Worm (Caenorhabditis elegans) whole organism, L3 larva: Measurements from ENCODE around the gene C34F6.7.

Experiments used
- daf-12 ChIP-seq: fragments of 150-350 bp; optimal IDR thresholded peaks from 2 replicates; lab custom pipeline; 2014; ENCODE audit warnings: missing biosample characterization, missing genetic modification reagents, missing genetic modification characterization
- egl-27 ChIP-seq: sonication (generic microtip); optimal IDR thresholded peaks from 4 replicates; lab custom pipeline; 2017; ENCODE audit warnings: missing biosample characterization, missing genetic modification reagents, missing genetic modification characterization
- nhr-11 ChIP-seq: fragments of 150-350 bp; optimal IDR thresholded peaks from 2 replicates; lab custom pipeline; 2014; ENCODE audit warnings: missing biosample characterization, missing genetic modification characterization
- nhr-12 ChIP-seq: fragments of 150-350 bp; optimal IDR thresholded peaks from 2 replicates; lab custom pipeline; 2014; ENCODE audit warnings: missing biosample characterization, missing genetic modification characterization
- nhr-23 ChIP-seq: fragments of 150-350 bp; optimal IDR thresholded peaks from 2 replicates; lab custom pipeline; 2014; ENCODE audit warnings: missing biosample characterization, missing genetic modification reagents, missing genetic modification characterization
- nhr-25 ChIP-seq: sonication (generic microtip); optimal IDR thresholded peaks from 2 replicates; lab custom pipeline; 2017; ENCODE audit warnings: missing biosample characterization, missing genetic modification characterization
- nhr-76 ChIP-seq: fragments of 150-350 bp; sonication (generic microtip); optimal IDR thresholded peaks from 5 replicates; lab custom pipeline; 2014; ENCODE audit warnings: missing biosample characterization, missing genetic modification characterization
- nhr-77 ChIP-seq: fragments of 150-350 bp; optimal IDR thresholded peaks from 2 replicates; lab custom pipeline; 2014; ENCODE audit warnings: missing biosample characterization, missing genetic modification characterization
- pqm-1 ChIP-seq: fragments of 150-350 bp; optimal IDR thresholded peaks from 2 replicates; lab custom pipeline; 2017; ENCODE audit warnings: missing biosample characterization, missing genetic modification characterization, inconsistent platforms
- tbx-2 ChIP-seq: sonication (generic microtip); optimal IDR thresholded peaks from 2 replicates; lab custom pipeline; 2016; ENCODE audit warnings: mild to moderate bottlenecking, missing genetic modification characterization, missing compliant biosample characterization
- unc-62 ChIP-seq: fragments of 150-350 bp; sonication (generic microtip); optimal IDR thresholded peaks from 4 replicates; lab custom pipeline; 2014; ENCODE audit warnings: missing biosample characterization, missing genetic modification reagents, missing genetic modification characterization
- zag-1 ChIP-seq: fragments of 150-350 bp; optimal IDR thresholded peaks from 2 replicates; lab custom pipeline; 2014; ENCODE audit warnings: missing biosample characterization, missing genetic modification characterization
- ztf-11 ChIP-seq: fragments of 150-350 bp; optimal IDR thresholded peaks from 2 replicates; lab custom pipeline; 2014; ENCODE audit warnings: missing biosample characterization, missing genetic modification characterization

DNA sequence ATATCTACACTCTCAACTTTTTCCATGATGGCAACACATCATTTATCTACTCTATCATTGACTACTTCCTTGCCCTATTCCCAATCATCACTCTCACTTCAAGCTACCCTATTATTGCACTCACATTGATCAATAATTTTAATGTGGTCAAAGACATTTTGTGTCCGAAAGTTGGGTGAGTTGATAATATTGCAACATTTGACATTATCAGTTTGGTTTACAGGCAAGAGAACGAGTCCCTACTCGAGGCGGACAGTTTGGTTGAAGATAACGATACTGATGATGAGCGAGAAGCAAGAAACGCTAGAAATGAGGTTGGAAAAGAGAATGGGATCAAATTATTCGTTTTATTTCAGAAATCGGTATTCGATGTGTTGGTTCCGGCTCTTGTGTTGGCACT is 49.4 kb upstream of the C34F6.7 start:
- TF ChIP-seq nhr-76 (no peak), nhr-11 (tag; lab: Kevin White, UChicago) (no peak), nhr-77 (tag; lab: Kevin White, UChicago) (no peak), pqm-1 (tag; lab: Kevin White, UChicago) (peak; percentile 84), ztf-11 (tag; lab: Kevin White, UChicago) (no peak), nhr-23 (tag; lab: Kevin White, UChicago) (no peak), daf-12 (no peak), nhr-25 (tag; lab: Kevin White, UChicago) (no peak), egl-27 (no peak), nhr-12 (tag; lab: Kevin White, UChicago) (no peak), tbx-2 (tag; lab: Kevin White, UChicago) (no peak), unc-62 (GFP tag; lab: Kevin White, UChicago) (no peak), zag-1 (tag; lab: Kevin White, UChicago) (no peak)
